Worm (Caenorhabditis elegans): ENCODE data around the gene tgt-2.
"Not testable (repeated sequence)": the region's sequence is repeated elsewhere in the genome, so short reads cannot be mapped to it uniquely, and the experiment has no call there.

Gene tgt-2

DNA sequence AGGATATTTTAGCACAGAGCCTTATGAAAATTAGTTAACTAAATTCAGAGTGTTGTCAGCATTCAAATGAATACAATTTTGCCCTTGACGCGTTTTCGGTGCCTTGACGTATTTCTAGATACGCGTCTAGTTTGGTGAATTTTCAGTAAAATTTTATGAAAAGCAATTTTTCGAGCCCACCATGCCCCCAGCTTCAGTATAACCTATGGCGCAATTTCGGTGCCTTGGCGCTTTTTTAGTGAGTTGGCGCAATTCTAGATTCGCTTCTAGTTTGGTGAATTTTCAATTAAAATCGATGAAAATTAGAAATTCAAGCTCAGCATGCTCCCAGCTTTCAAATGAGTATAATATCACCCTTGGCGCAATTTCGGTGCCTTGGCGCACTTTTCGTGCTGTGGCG, 15.1 kb downstream of the tgt-2 start:
- TF ChIP-seq mef-2 (tag; optimal IDR thresholded peaks at IDR 0.05): no peak
- no peak for TF ChIP-seq nhr-76 (tag; optimal IDR thresholded peaks at IDR 0.05)
- no peak for TF ChIP-seq skn-1 (tag; optimal IDR thresholded peaks at IDR 0.05)
- no peak for TF ChIP-seq nhr-20 (tag; optimal IDR thresholded peaks at IDR 0.05)
- TF ChIP-seq lsy-2 (tag; optimal IDR thresholded peaks at IDR 0.05): no peak
- no peak for TF ChIP-seq vab-15 (tag; optimal IDR thresholded peaks at IDR 0.05)
- no peak for TF ChIP-seq nhr-85 (tag)
- no peak for TF ChIP-seq rnt-1 (tag; optimal IDR thresholded peaks at IDR 0.05)
- TF ChIP-seq nhr-47 (tag; optimal IDR thresholded peaks at IDR 0.05): no peak
- TF ChIP-seq irx-1 (tag; optimal IDR thresholded peaks at IDR 0.05): no peak
- no peak for TF ChIP-seq mab-9 (GFP tag; IDR thresholded peaks at IDR 0.05)
- TF ChIP-seq dpl-1 (GFP tag; optimal IDR thresholded peaks at IDR 0.05): no peak

DNA sequence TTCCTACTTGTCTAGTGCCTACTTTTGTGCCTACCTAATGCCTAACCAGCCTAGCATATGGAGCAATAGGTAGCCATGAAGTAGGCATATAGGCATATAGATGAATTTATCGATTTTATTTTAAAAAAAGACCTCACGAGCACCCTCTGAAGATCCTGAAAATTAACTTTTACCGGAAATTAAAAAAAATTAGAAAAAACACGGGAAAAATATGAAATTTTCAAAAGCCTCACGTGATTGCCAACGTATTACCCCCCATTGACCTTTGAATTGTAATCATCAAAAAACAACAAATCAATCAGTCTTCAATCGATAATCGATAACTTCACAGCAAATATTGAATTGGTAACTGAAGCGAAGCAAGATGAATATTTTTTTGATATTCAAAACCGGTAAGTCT, 16.1 kb downstream of the tgt-2 start, which contains the start of gene Y39B6A.30:
TSS of gene Y39B6A.30 (plus strand) at position 301 of the 400 bp plus-strand sequence.
- not testable (repeated sequence) for TF ChIP-seq fkh-8, nhr-76, ztf-11 (tag; optimal IDR thresholded peaks at IDR 0.05)

- no peak for TF ChIP-seq nhr-12 (tag; optimal IDR thresholded peaks at IDR 0.05)
- no peak for TF ChIP-seq nhr-237 (tag; optimal IDR thresholded peaks at IDR 0.05)
- no peak for TF ChIP-seq efl-1 (optimal IDR thresholded peaks at IDR 0.05)
- no peak for TF ChIP-seq efl-1 (GFP tag; optimal IDR thresholded peaks at IDR 0.05 in 1 of 2)
- TF ChIP-seq nhr-11 (tag; optimal IDR thresholded peaks at IDR 0.05): no peak
- no peak for TF ChIP-seq fkh-8 (tag; optimal IDR thresholded peaks at IDR 0.05)
- no peak for TF ChIP-seq unc-86 (tag; optimal IDR thresholded peaks at IDR 0.05)
- TF ChIP-seq mdl-1 (tag; optimal IDR thresholded peaks at IDR 0.05): no peak
- no peak for TF ChIP-seq pag-3 (tag; optimal IDR thresholded peaks at IDR 0.05; ENCODE audit: borderline replicate concordance, insufficient read depth)
- no peak for TF ChIP-seq ceh-82 (tag; optimal IDR thresholded peaks at IDR 0.05)
- TF ChIP-seq nhr-47 (tag; optimal IDR thresholded peaks at IDR 0.05): no peak
- TF ChIP-seq dsc-1 (tag; optimal IDR thresholded peaks at IDR 0.05): no peak
- TF ChIP-seq unc-130 (tag; optimal IDR thresholded peaks at IDR 0.05): no peak
- no peak for TF ChIP-seq pax-3 (tag; optimal IDR thresholded peaks at IDR 0.05)
These were observed 21.1 kb downstream of the tgt-2 start for ce11 chrV:19019239-19019638.

DNA sequence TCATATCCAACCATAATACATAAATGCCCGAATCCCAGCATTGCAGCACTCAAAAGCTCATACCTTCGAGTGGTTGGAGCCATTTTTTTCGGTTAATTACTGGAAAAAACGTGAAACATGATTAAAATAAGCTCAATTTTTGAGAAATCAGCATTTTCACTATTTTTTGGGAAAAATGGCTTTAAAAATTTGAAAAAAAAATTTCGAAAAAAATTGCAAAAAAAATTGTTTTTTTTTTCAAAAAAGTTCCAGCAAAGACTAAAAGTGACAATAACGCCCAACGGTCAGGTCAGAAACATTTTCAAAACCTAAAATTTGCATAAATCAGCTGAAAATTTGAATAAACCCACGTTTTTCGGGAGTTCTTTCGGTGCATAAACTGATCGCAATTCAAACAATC, 26.5 kb downstream of the tgt-2 start, which contains the start of gene Y39B6A.29:
TSS of gene Y39B6A.29 (minus strand) at position 101 of the 400 bp plus-strand sequence.
- no peak for TF ChIP-seq alr-1 (tag; optimal IDR thresholded peaks at IDR 0.05; ENCODE audit: borderline replicate concordance)
- no peak for TF ChIP-seq egl-27 (tag; optimal IDR thresholded peaks at IDR 0.05)
- no peak for TF ChIP-seq blmp-1 (tag; optimal IDR thresholded peaks at IDR 0.05)
- no peak for TF ChIP-seq ceh-90 (tag; optimal IDR thresholded peaks at IDR 0.05)
- TF ChIP-seq ceh-88 (GFP tag; IDR thresholded peaks at IDR 0.05): no peak
- TF ChIP-seq unc-130 (tag; optimal IDR thresholded peaks at IDR 0.05): no peak
- TF ChIP-seq unc-98 (GFP tag; IDR thresholded peaks at IDR 0.05): no peak
- no peak for TF ChIP-seq efl-3 (GFP tag; optimal IDR thresholded peaks at IDR 0.05)
- no peak for TF ChIP-seq swsn-7 (tag; optimal IDR thresholded peaks at IDR 0.05)
- no peak for TF ChIP-seq ama-1 (optimal IDR thresholded peaks at IDR 0.05)
- TF ChIP-seq nhr-11 (tag; optimal IDR thresholded peaks at IDR 0.05): no peak
- TF ChIP-seq Y116A8C.19 (tag; optimal IDR thresholded peaks at IDR 0.05; ENCODE audit: borderline replicate concordance): no peak
- no peak for TF ChIP-seq ceh-8 (GFP tag; optimal IDR thresholded peaks at IDR 0.05)
- TF ChIP-seq nhr-47 (tag; optimal IDR thresholded peaks at IDR 0.05): no peak
- no peak for TF ChIP-seq nhr-85 (tag)
- TF ChIP-seq lin-35 (GFP tag; optimal IDR thresholded peaks at IDR 0.05): no peak
- no peak for TF ChIP-seq fkh-10 (GFP tag; optimal IDR thresholded peaks at IDR 0.05)
- TF ChIP-seq aly-2 (tag; optimal IDR thresholded peaks at IDR 0.05): no peak
